Fruit fly (Drosophila melanogaster): Measurements from ENCODE around the gene Gclc.

The Gclc gene

DNA sequence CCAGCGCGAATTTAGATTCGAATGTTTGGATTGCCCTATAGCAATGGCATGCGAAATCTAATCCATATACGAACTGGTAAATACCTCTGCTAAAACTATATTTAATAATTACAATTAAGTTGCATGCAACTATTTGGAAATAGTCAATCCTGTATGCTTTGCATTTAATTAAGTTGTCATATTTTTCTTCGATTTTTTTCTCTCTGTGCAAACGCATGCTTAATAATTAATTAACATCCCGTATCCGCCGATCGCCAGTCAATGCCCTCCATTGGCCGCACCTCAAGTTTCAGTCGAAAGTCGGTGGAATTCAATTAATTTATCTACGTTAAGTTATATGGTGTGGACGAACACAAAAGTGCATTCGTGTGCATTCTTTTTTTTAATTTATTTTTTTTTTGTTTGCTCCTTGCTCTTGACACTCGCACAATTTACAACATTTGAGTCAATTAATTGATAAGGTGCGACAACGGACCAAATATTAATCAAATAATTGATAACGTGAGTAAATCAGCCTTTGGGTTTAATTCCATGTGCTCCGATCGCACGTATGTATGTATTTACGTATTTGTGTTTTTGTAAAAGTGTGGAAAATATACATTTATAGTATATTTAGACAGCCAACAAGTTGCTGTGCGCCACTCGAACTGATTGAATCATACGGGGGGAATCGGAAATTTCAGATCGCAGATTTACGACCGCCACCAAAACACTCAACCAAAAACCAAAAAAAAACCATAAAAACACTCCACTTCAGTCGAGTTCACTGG lies 9.5 kb downstream of the Gclc start:
- TF ChIP-seq CG6163 (GFP tag; IDR thresholded peaks at IDR 0.05) (peak; percentile 24; the same call in 1 of the 3 replicates), spab (GFP tag; optimal IDR thresholded peaks at IDR 0.05) (no peak), Met (GFP tag; optimal IDR thresholded peaks at IDR 0.05) (peak; percentile 17), esn (GFP tag; optimal IDR thresholded peaks at IDR 0.05) (peak; percentile 3), vri (GFP tag; optimal IDR thresholded peaks at IDR 0.05) (peak; percentile 78), Hr38 (GFP tag; optimal IDR thresholded peaks at IDR 0.05) (no peak), svp (GFP tag) (peak; percentile 11), CG6854 (GFP tag; optimal IDR thresholded peaks at IDR 0.05) (no peak), CG3032 (tag; optimal IDR thresholded peaks at IDR 0.05) (no peak), dsx (GFP tag; optimal IDR thresholded peaks at IDR 0.05; ENCODE audit: poor library complexity, severe bottlenecking) (no peak), lz (GFP tag; optimal IDR thresholded peaks at IDR 0.05) (no peak), CG9139 (GFP tag; optimal IDR thresholded peaks at IDR 0.05) (no peak), topi (GFP tag; optimal IDR thresholded peaks at IDR 0.05) (peak; percentile 15), Eip78C (GFP tag) (peak; percentile 54), fkh (GFP tag; optimal IDR thresholded peaks at IDR 0.05) (peak; percentile 45), Eip93F (GFP tag; optimal IDR thresholded peaks at IDR 0.05) (peak; percentile 55)

DNA sequence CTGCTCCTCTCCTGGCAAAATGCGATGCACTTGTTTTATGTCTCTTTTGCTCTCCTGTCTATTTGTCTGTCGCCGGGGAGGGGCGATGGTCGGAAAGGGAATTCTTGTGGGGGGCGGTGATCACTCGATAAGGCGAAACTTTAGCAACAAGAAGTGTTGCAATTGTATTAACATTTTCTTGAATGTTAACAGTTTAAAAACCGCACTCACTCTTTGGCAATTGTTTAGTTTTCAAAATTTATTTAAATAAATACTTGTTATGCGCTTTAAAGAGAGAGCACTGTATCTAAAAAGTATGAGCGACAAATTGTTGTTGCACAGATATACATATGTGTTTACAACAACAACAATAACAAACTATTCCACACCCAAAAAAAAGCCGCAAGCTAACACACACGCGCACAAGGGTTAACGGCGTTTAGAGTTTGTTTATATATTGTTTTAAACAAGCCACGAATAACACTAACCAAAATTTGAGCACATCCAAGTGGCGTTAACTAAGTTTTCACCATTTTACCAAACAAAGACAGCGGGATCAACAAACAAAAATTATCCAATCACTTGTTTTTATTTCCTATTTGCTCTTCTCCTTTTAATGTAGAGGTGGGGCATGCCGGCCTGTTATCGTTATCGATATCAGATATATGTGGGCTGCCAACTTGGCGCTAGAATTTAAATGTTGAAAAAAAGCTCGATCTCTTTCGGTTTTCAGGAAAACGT lies 14.3 kb downstream of the Gclc start, which contains the start of gene CG2258:
CG2258 (minus strand) TSS at position 617 of the 720 bp plus-strand sequence.
- TF ChIP-seq CG31627 (GFP tag; optimal IDR thresholded peaks at IDR 0.05) (peak; percentile 78), Sox14 (GFP tag; optimal IDR thresholded peaks at IDR 0.05) (peak; percentile 90), CG16779 (tag; optimal IDR thresholded peaks at IDR 0.05) (peak; percentile 57), spab (GFP tag; optimal IDR thresholded peaks at IDR 0.05) (peak; percentile 84), Hr39 (GFP tag; optimal IDR thresholded peaks at IDR 0.05) (peak; percentile 75), net (GFP tag; optimal IDR thresholded peaks at IDR 0.05) (peak; percentile 93), eg (GFP tag; IDR thresholded peaks at IDR 0.05) (peak; percentile 98), pdm3 (GFP tag; optimal IDR thresholded peaks at IDR 0.05) (peak; percentile 94), acj6 (GFP tag; optimal IDR thresholded peaks at IDR 0.05) (peak; percentile 92), CG3032 (tag; optimal IDR thresholded peaks at IDR 0.05) (peak; percentile 87), CG6276 (GFP tag; optimal IDR thresholded peaks at IDR 0.05) (peak; percentile 92), Eip78C (GFP tag) (peak; percentile 97), fd85E (GFP tag; optimal IDR thresholded peaks at IDR 0.05) (peak; percentile 54), vri (GFP tag; optimal IDR thresholded peaks at IDR 0.05) (peak; percentile 61), CG11294 (GFP tag; IDR thresholded peaks at IDR 0.05) (peak; percentile 93), CG6792 (GFP tag; optimal IDR thresholded peaks at IDR 0.05) (peak; percentile 87), achi (GFP tag; optimal IDR thresholded peaks at IDR 0.05) (peak; percentile 90), Hr4 (GFP tag; optimal IDR thresholded peaks at IDR 0.05) (peak; percentile 85), CG8319 (GFP tag; optimal IDR thresholded peaks at IDR 0.05) (peak; percentile 64), Sox15 (GFP tag; optimal IDR thresholded peaks at IDR 0.05) (peak; percentile 74), Sox102F (GFP tag; optimal IDR thresholded peaks at IDR 0.05) (peak; percentile 75), Eip93F (GFP tag; optimal IDR thresholded peaks at IDR 0.05) (no peak), Blimp-1 (GFP tag; optimal IDR thresholded peaks at IDR 0.05) (peak; percentile 24), topi (GFP tag; optimal IDR thresholded peaks at IDR 0.05) (peak; percentile 83), CG3919 (GFP tag; optimal IDR thresholded peaks at IDR 0.05) (peak; percentile 92), CG7368 (GFP tag; optimal IDR thresholded peaks at IDR 0.05) (peak; percentile 75), CG10631 (GFP tag; optimal IDR thresholded peaks at IDR 0.05) (peak; percentile 91), ss (GFP tag; optimal IDR thresholded peaks at IDR 0.05) (peak; percentile 86 to 93), CG15336 (GFP tag; IDR thresholded peaks at IDR 0.05) (peak; percentile 97), salr (GFP tag; optimal IDR thresholded peaks at IDR 0.05) (peak; percentile 82 to 88), svp (GFP tag) (peak; percentile 89), CG6163 (GFP tag; IDR thresholded peaks at IDR 0.05) (peak; percentile 95), Met (GFP tag; optimal IDR thresholded peaks at IDR 0.05) (peak; percentile 82), CG9139 (GFP tag; optimal IDR thresholded peaks at IDR 0.05) (peak; percentile 75), CG6808 (GFP tag; optimal IDR thresholded peaks at IDR 0.05) (peak; percentile 88), fkh (GFP tag; optimal IDR thresholded peaks at IDR 0.05) (peak; percentile 89), CG10669 (GFP tag; optimal IDR thresholded peaks at IDR 0.05) (peak; percentile 90), Lpt (GFP tag; optimal IDR thresholded peaks at IDR 0.05) (peak; percentile 90), Smox (GFP tag; optimal IDR thresholded peaks at IDR 0.05) (no peak), lz (GFP tag; optimal IDR thresholded peaks at IDR 0.05) (peak; percentile 74), OdsH (GFP tag; optimal IDR thresholded peaks at IDR 0.05) (peak; percentile 94)

All from whole organism, prepupa.